Worm (Caenorhabditis elegans): ENCODE results near the gene fbxa-18.

Gene fbxa-18

DNA sequence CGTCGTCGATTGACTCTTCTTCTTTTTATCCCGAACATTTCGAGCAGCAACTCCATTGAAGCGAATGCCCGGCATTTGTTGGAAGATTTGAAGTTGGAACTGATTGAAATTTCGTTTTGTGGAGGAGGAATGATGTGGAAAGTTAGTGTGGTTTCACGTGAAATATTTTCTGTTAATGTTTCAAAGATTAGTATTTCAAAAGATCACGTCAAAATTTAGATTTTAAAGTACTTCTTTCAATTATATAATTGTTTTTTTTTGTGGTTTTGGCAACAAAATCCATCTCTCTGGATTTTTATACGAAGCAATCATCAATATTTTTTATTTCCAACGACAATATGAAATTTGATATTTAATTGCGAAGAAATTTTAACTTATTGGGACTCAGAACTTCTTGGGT is 5.4 kb upstream of the fbxa-18 start, which contains the start of gene F44G3.7:
TSS of gene F44G3.7 (minus strand) at position 101 of the 400 bp plus-strand sequence.
- no peak for TF ChIP-seq xbp-1 (tag; optimal IDR thresholded peaks at IDR 0.05)
- no peak for TF ChIP-seq C34B4.2 (tag; optimal IDR thresholded peaks at IDR 0.05)
- TF ChIP-seq sox-4 (tag; optimal IDR thresholded peaks at IDR 0.05), result no peak
- no peak for TF ChIP-seq nhr-12 (tag; optimal IDR thresholded peaks at IDR 0.05)
- no peak for TF ChIP-seq ceh-90 (tag; optimal IDR thresholded peaks at IDR 0.05)
- no peak for TF ChIP-seq elt-3 (tag; optimal IDR thresholded peaks at IDR 0.05)
- no peak for TF ChIP-seq nhr-20 (tag; optimal IDR thresholded peaks at IDR 0.05)
- TF ChIP-seq lin-39 (tag; optimal IDR thresholded peaks at IDR 0.05), result no peak
- no peak for TF ChIP-seq rnt-1 (tag; optimal IDR thresholded peaks at IDR 0.05)
- TF ChIP-seq C04F5.9 (tag; optimal IDR thresholded peaks at IDR 0.05), result no peak

DNA sequence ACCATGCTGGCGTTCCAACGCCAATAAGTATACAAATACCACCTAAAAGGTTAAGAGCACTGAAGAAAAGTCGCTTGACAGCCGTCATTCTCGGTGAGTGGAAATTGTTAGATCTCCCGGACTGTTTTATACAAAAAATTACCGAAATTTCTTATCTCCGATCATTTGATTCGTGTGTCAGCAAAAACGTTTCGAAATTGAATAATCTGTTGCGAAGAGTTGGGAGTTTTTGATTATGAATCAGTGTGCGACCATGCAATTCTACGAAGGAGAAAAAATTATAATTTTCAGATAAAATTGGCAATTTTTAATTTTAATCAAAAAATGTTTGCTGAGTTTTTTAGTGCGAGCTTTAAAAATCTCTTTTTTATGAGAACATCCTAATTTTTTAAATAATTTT is 2.9 kb upstream of the fbxa-18 start, which contains the start of gene clc-11:
TSS of gene clc-11 (minus strand) at position 101 of the 400 bp plus-strand sequence.
- TF ChIP-seq nhr-19 (GFP tag; conservative IDR thresholded peaks at IDR 0.05) (no peak), ama-1 (optimal IDR thresholded peaks at IDR 0.05) (no peak), nhr-71 (tag; optimal IDR thresholded peaks at IDR 0.05) (no peak), ceh-8 (GFP tag; optimal IDR thresholded peaks at IDR 0.05) (no peak), irx-1 (tag; optimal IDR thresholded peaks at IDR 0.05) (no peak), fkh-8 (tag; optimal IDR thresholded peaks at IDR 0.05) (no peak), efl-1 (optimal IDR thresholded peaks at IDR 0.05) (no peak), efl-1 (GFP tag; optimal IDR thresholded peaks at IDR 0.05 in 1 of 2) (peak in 1 of 2 experiments; percentile 65), elt-2 (tag; optimal IDR thresholded peaks at IDR 0.05) (peak; percentile 10), lin-35 (GFP tag; optimal IDR thresholded peaks at IDR 0.05) (no peak), pqm-1 (tag; optimal IDR thresholded peaks at IDR 0.05) (no peak), sox-4 (tag; optimal IDR thresholded peaks at IDR 0.05) (no peak), unc-98 (GFP tag; IDR thresholded peaks at IDR 0.05) (no peak), vab-15 (tag; optimal IDR thresholded peaks at IDR 0.05) (no peak), fkh-4 (tag; optimal IDR thresholded peaks at IDR 0.05; ENCODE audit: borderline replicate concordance) (no peak), nhr-11 (tag; optimal IDR thresholded peaks at IDR 0.05) (no peak), efl-3 (GFP tag; optimal IDR thresholded peaks at IDR 0.05) (no peak)

DNA sequence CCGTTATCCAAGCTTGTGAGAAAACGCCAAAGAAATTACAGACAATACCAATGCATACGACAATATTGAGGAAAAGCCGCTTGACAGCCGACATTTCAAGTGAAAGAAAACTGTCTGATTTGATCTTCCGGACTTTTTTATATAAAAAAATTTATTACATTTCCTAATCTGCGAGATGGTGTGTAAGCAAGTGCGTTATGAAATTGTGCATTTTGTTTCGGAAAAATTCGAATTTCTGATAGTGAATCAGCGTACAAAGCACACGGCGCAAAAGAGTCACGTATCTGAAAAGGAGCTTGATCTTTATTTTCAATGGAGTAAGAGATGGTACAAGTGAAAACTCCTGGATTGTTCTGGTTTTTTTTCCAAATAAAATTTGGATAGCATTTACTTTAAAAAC is 1.4 kb upstream of the fbxa-18 start, which contains the start of gene clc-32:
TSS of gene clc-32 (minus strand) at position 101 of the 400 bp plus-strand sequence.
- TF ChIP-seq C34B4.2 (tag; optimal IDR thresholded peaks at IDR 0.05), result no peak
- no peak for TF ChIP-seq unc-86 (tag; optimal IDR thresholded peaks at IDR 0.05)
- TF ChIP-seq xbp-1 (tag; optimal IDR thresholded peaks at IDR 0.05), result no peak
- no peak for TF ChIP-seq unc-130 (tag; optimal IDR thresholded peaks at IDR 0.05)
- no peak for TF ChIP-seq ceh-8 (GFP tag; optimal IDR thresholded peaks at IDR 0.05)
- no peak for TF ChIP-seq vab-15 (tag; optimal IDR thresholded peaks at IDR 0.05)

DNA sequence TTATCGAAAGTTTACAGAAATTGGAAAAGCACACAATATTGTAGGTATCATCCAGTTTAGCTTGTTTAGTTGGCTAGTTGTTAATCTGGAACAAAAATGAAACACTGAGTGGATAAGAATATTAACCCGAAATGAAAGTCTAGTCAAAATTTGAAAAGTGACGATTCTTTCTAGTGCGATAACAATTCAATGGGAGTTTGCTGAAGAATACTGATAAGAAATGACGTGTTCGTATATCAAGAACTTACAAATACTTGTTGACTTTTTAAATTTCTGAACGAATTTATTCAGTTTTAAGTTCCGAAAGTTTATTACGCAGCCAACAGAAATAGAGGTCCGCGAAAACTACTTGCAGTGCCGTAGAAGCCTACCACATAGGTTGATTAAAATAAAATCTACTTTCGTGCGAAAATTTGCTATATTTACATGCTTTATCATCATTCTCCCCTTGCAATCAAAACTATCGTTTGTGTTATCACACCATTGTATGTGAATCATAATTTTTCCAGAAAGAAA is 653 bp downstream of the fbxa-18 start, which contains the start of gene fbxa-88:
TSS of gene fbxa-88 (minus strand) at position 51 of the 516 bp plus-strand sequence.
- no peak for TF ChIP-seq ceh-8 (GFP tag; optimal IDR thresholded peaks at IDR 0.05)
- no peak for TF ChIP-seq aha-1 (tag; optimal IDR thresholded peaks at IDR 0.05)
- TF ChIP-seq nhr-12 (tag; optimal IDR thresholded peaks at IDR 0.05), result no peak
- TF ChIP-seq efl-3 (GFP tag; optimal IDR thresholded peaks at IDR 0.05), result no peak
- TF ChIP-seq pax-3 (tag; optimal IDR thresholded peaks at IDR 0.05), result no peak
- TF ChIP-seq unc-30 (tag; optimal IDR thresholded peaks at IDR 0.05), result no peak
- no peak for TF ChIP-seq egl-27 (tag; optimal IDR thresholded peaks at IDR 0.05)
- TF ChIP-seq ceh-63 (GFP tag; optimal IDR thresholded peaks at IDR 0.05), result no peak
- no peak for TF ChIP-seq sox-4 (tag; optimal IDR thresholded peaks at IDR 0.05)
- no peak for TF ChIP-seq zag-1 (tag; optimal IDR thresholded peaks at IDR 0.05)
- peak; percentile 80 for TF ChIP-seq elt-2 (tag; optimal IDR thresholded peaks at IDR 0.05)
- no peak for TF ChIP-seq unc-130 (tag; optimal IDR thresholded peaks at IDR 0.05)
- peak; percentile 12 for TF ChIP-seq nhr-20 (tag; optimal IDR thresholded peaks at IDR 0.05)
- no peak for TF ChIP-seq F16B12.6 (tag; optimal IDR thresholded peaks at IDR 0.05)
- TF ChIP-seq pqm-1 (tag; optimal IDR thresholded peaks at IDR 0.05), result peak; percentile 47
